Fruit fly (Drosophila melanogaster): ENCODE data around the gene CG32284.

Gene CG32284

DNA sequence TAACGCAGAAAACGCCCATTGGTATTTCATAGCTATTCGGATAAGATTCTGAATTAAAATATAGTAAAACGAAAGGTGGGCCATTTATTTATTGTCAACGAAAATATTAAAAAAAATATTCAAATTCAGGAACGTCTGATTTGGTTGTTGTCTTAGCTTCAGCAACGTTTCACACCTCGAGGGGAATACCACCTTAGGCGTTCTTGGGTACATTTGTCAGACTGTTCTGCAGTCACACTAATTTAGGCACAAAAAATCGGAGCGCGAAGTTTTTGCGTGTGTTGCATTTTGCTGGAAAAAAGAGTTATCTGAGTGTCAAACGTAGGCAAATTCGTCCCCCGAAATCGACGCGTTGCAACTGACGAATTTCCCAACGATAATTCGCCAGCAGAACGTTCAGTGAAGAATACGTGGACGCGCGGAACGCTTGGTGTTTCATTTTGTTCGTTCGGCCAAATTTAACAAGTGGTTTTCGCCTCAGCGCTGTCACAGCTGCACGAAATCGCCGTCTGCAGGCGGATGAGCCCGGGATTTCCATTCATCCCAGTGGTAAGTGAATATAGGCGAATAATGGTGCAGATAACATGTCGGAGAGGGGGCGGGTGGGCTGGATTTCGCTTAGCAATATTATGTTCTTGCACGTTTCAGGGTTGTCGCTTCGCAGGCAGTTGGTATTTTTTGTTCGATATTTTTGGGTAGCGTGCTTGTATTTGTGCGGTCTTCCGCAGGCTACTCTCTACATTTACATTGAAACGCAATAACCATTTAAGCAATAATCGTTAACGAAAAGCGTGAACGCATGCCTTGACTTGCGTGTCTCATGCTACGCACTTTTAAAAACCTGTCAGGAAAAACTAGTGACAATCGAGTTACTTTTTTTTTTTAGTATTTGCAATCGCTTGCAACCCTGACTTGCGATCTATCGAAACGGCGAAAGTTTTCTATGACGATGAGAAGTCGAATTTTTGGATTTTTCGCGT, 38.6 kb downstream of the CG32284 start, which contains the start of gene Larp4B (continued):
- peak; percentile 24 for TF ChIP-seq CG10267 (tag; optimal IDR thresholded peaks at IDR 0.05)
- peak; percentile 23 for TF ChIP-seq CG7987 (GFP tag; optimal IDR thresholded peaks at IDR 0.05)
- TF ChIP-seq CG15601 (tag; optimal IDR thresholded peaks at IDR 0.05) = peak; percentile 6
- no peak for TF ChIP-seq CG10543 (GFP tag; optimal IDR thresholded peaks at IDR 0.05)
- TF ChIP-seq HLHmδ (GFP tag; optimal IDR thresholded peaks at IDR 0.05) = no peak
- peak; percentile 27 for TF ChIP-seq zen (tag; optimal IDR thresholded peaks at IDR 0.05)
- peak; percentile 46 for TF ChIP-seq CG9437 (GFP tag; optimal IDR thresholded peaks at IDR 0.05)
- peak; percentile 27 for TF ChIP-seq CG12659 (GFP tag; optimal IDR thresholded peaks at IDR 0.05)
- TF ChIP-seq CG6791 (GFP tag; IDR thresholded peaks at IDR 0.05; ENCODE audit: partially characterized antibody) = peak; percentile 50
- TF ChIP-seq caup (GFP tag; optimal IDR thresholded peaks at IDR 0.05; ENCODE audit: severe bottlenecking) = peak; percentile 16
- TF ChIP-seq dimm (GFP tag; IDR thresholded peaks at IDR 0.05) = no peak
- TF ChIP-seq gfzf (GFP tag; optimal IDR thresholded peaks at IDR 0.05) = peak; percentile 98
- TF ChIP-seq p53 (GFP tag; optimal IDR thresholded peaks at IDR 0.05) = peak; percentile 51
- TF ChIP-seq Ssrp (tag; optimal IDR thresholded peaks at IDR 0.05) = peak; percentile 14
- peak; percentile 15 for TF ChIP-seq BtbVII (GFP tag; optimal IDR thresholded peaks at IDR 0.05)
- TF ChIP-seq Bteb2 (GFP tag; optimal IDR thresholded peaks at IDR 0.05) = peak; percentile 33
- TF ChIP-seq da (GFP tag; optimal IDR thresholded peaks at IDR 0.05) = no peak
- peak; percentile 85 for TF ChIP-seq Med (GFP tag)
- TF ChIP-seq insv (GFP tag; optimal IDR thresholded peaks at IDR 0.05) = peak in 1 of 2 experiments; percentile 41
- peak; percentile 66 for TF ChIP-seq unc-4 (GFP tag; IDR thresholded peaks at IDR 0.05; ENCODE audit: partially characterized antibody)
- TF ChIP-seq Dbx (GFP tag; IDR thresholded peaks at IDR 0.05) = peak; percentile 44; the same call in 1 of the 3 replicates
- TF ChIP-seq CG13424 (tag; optimal IDR thresholded peaks at IDR 0.05) = peak; percentile 14
- TF ChIP-seq CG11398 (GFP tag; optimal IDR thresholded peaks at IDR 0.05) = no peak
- TF ChIP-seq MESR4 (GFP tag; optimal IDR thresholded peaks at IDR 0.05) = peak; percentile 62
- TF ChIP-seq CG42726 (GFP tag; IDR thresholded peaks at IDR 0.05; ENCODE audit: partially characterized antibody) = 0 out of 2 replicates have a peak, but pooled peaks have one; percentile 46
- TF ChIP-seq CG2116 (GFP tag; optimal IDR thresholded peaks at IDR 0.05) = peak; percentile 98
- peak; percentile 8 for TF ChIP-seq fu2 (GFP tag; optimal IDR thresholded peaks at IDR 0.05)
- TF ChIP-seq CG8924 (tag; optimal IDR thresholded peaks at IDR 0.05) = peak; percentile 20
- no peak for TF ChIP-seq CoRest (tag; optimal IDR thresholded peaks at IDR 0.05)
- TF ChIP-seq CG3838 (GFP tag; optimal IDR thresholded peaks at IDR 0.05) = no peak
- 0 out of 3 replicates have a peak, but pooled peaks have one; percentile 39 for TF ChIP-seq zen2 (GFP tag; IDR thresholded peaks at IDR 0.05; ENCODE audit: partially characterized antibody)
- peak; percentile 78 for TF ChIP-seq Lhr (GFP tag; optimal IDR thresholded peaks at IDR 0.05)
- TF ChIP-seq crol (GFP tag; IDR thresholded peaks at IDR 0.05) = peak; percentile 86
- no peak for TF ChIP-seq dpn (GFP tag; optimal IDR thresholded peaks at IDR 0.05)
- TF ChIP-seq Nf-YB (GFP tag; optimal IDR thresholded peaks at IDR 0.05) = no peak
- TF ChIP-seq CG9932 (GFP tag; IDR thresholded peaks at IDR 0.05) = peak; percentile 50
- TF ChIP-seq bbx (GFP tag; IDR thresholded peaks at IDR 0.05; ENCODE audit: partially characterized antibody) = peak; percentile 57
- peak; percentile 61 for TF ChIP-seq HmgZ (tag; optimal IDR thresholded peaks at IDR 0.05)
- peak; percentile 23; the same call in 1 of the 2 replicates for TF ChIP-seq MBD-R2 (GFP tag; IDR thresholded peaks at IDR 0.05)
- peak; percentile 17 for TF ChIP-seq nerfin-1 (tag; optimal IDR thresholded peaks at IDR 0.05)
- TF ChIP-seq CG3065 (GFP tag; optimal IDR thresholded peaks at IDR 0.05) = no peak
- peak; percentile 28 for TF ChIP-seq mam (GFP tag; optimal IDR thresholded peaks at IDR 0.05)
- no peak for TF ChIP-seq CG33557 (GFP tag; optimal IDR thresholded peaks at IDR 0.05)
- no peak for TF ChIP-seq onecut (GFP tag; IDR thresholded peaks at IDR 0.05)
- 0 out of 3 replicates have a peak, but pooled peaks have one; percentile 37 for TF ChIP-seq zfh1 (GFP tag; IDR thresholded peaks at IDR 0.05)
- peak; percentile 59 for TF ChIP-seq Dref (GFP tag; IDR thresholded peaks at IDR 0.05)

Data from whole organism, embryonic.